Fruit fly (Drosophila melanogaster) whole organism, embryonic: ENCODE measurements around the gene CG34039.

Experiments used
- Bdp1 ChIP-seq: fragments of 200-800 bp; sonication (Bioruptor generic); optimal IDR thresholded peaks from 3 replicates; lab custom pipeline; 2016; ENCODE audit warnings: missing biosample characterization, missing genetic modification characterization
- CG10431 ChIP-seq: fragments of 200-800 bp; sonication (Bioruptor generic); optimal IDR thresholded peaks from 3 replicates; lab custom pipeline; 2018; ENCODE audit warnings: missing biosample characterization, mild to moderate bottlenecking, missing genetic modification characterization
- CG11085 ChIP-seq: fragments of 200-800 bp; sonication (Bioruptor generic); IDR thresholded peaks from 2 replicates; pipeline ENCODE4 v1.3.6; 2022; ENCODE audit warnings: missing biosample characterization, missing genetic modification characterization
- CG11695 ChIP-seq: fragments of 200-800 bp; sonication (Bioruptor generic); IDR thresholded peaks from 3 replicates; pipeline ENCODE4 v1.3.6; 2022; ENCODE audit warnings: missing biosample characterization, missing genetic modification characterization
- CG11696 ChIP-seq: fragments of 200-800 bp; sonication (Bioruptor generic); IDR thresholded peaks from 2 replicates; pipeline ENCODE4 v1.3.6; 2022; ENCODE audit warnings: missing biosample characterization, missing genetic modification characterization
- CG12071 ChIP-seq: fragments of 200-800 bp; sonication (Bioruptor generic); optimal IDR thresholded peaks from 3 replicates; lab custom pipeline; 2018; ENCODE audit warnings: missing biosample characterization, mild to moderate bottlenecking, missing genetic modification characterization
- CG12155 ChIP-seq: fragments of 200-800 bp; sonication (Bioruptor generic); optimal IDR thresholded peaks from 3 replicates; lab custom pipeline; 2016; ENCODE audit warnings: missing biosample characterization, missing genetic modification characterization
- CG15011 ChIP-seq: fragments of 200-800 bp; sonication (Bioruptor generic); optimal IDR thresholded peaks from 3 replicates; lab custom pipeline; 2018; ENCODE audit warnings: missing biosample characterization, mild to moderate bottlenecking, missing genetic modification characterization
- CG15479 ChIP-seq: fragments of 200-800 bp; sonication (Bioruptor generic); optimal IDR thresholded peaks from 3 replicates; lab custom pipeline; 2019; ENCODE audit warnings: missing biosample characterization, mild to moderate bottlenecking, missing genetic modification characterization, moderate library complexity
- CG17385 ChIP-seq: fragments of 200-800 bp; sonication (Bioruptor generic); optimal IDR thresholded peaks from 3 replicates; lab custom pipeline; 2018; ENCODE audit warnings: missing biosample characterization, mild to moderate bottlenecking, missing genetic modification characterization
- CG18262 ChIP-seq: fragments of 200-800 bp; optimal IDR thresholded peaks from 3 replicates; lab custom pipeline; 2019; ENCODE audit warnings: missing biosample characterization, mild to moderate bottlenecking, missing genetic modification characterization, moderate library complexity
- CG18599 ChIP-seq: fragments of 200-800 bp; sonication (Bioruptor generic); optimal IDR thresholded peaks from 3 replicates; lab custom pipeline; 2017; ENCODE audit warnings: missing biosample characterization, missing genetic modification characterization, mild to moderate bottlenecking, moderate library complexity, missing genetic modification reagents
- CG2678 ChIP-seq: fragments of 200-800 bp; sonication (Bioruptor generic); optimal IDR thresholded peaks from 3 replicates; lab custom pipeline; 2019; ENCODE audit warnings: missing biosample characterization, mild to moderate bottlenecking, missing genetic modification characterization, moderate library complexity
- CG33557 ChIP-seq: fragments of 200-800 bp; sonication (Bioruptor generic); optimal IDR thresholded peaks from 2 replicates; lab custom pipeline; 2019; ENCODE audit warnings: missing biosample characterization, mild to moderate bottlenecking, missing genetic modification characterization, moderate library complexity
- CG34376 ChIP-seq: fragments of 200-800 bp; sonication (Bioruptor generic); optimal IDR thresholded peaks from 2 replicates; lab custom pipeline; 2018; ENCODE audit warnings: missing biosample characterization, mild to moderate bottlenecking, missing genetic modification characterization
- CG4707 ChIP-seq: fragments of 200-800 bp; sonication (Bioruptor generic); optimal IDR thresholded peaks from 2 replicates; lab custom pipeline; 2018; ENCODE audit warnings: missing biosample characterization, mild to moderate bottlenecking, missing genetic modification characterization, moderate library complexity
- CG4730 ChIP-seq: fragments of 200-800 bp; sonication (Bioruptor generic); IDR thresholded peaks from 2 replicates; pipeline ENCODE4 v1.3.6; 2022; ENCODE audit warnings: missing biosample characterization, missing genetic modification characterization
- CG6175 ChIP-seq: fragments of 200-800 bp; sonication (Bioruptor generic); IDR thresholded peaks from 3 replicates; pipeline ENCODE4 v1.3.6; 2022; ENCODE audit warnings: missing biosample characterization, missing genetic modification characterization
- CG6765 ChIP-seq: fragments of 200-800 bp; sonication (Bioruptor generic); optimal IDR thresholded peaks from 3 replicates; lab custom pipeline; 2017; ENCODE audit warnings: missing biosample characterization, mild to moderate bottlenecking, missing genetic modification characterization
- CG7271 ChIP-seq: fragments of 200-800 bp; sonication (Bioruptor generic); optimal IDR thresholded peaks from 2 replicates; lab custom pipeline; 2018; ENCODE audit warnings: missing biosample characterization, mild to moderate bottlenecking, missing genetic modification characterization, moderate library complexity
- CG8089 ChIP-seq: fragments of 200-800 bp; sonication (Bioruptor generic); optimal IDR thresholded peaks from 3 replicates; lab custom pipeline; 2016; ENCODE audit warnings: missing biosample characterization, missing genetic modification characterization
- CG9609 ChIP-seq: fragments of 200-800 bp; sonication (Bioruptor generic); optimal IDR thresholded peaks from 3 replicates; lab custom pipeline; 2016; ENCODE audit warnings: missing biosample characterization, missing genetic modification characterization
- CG9797 ChIP-seq: fragments of 200-800 bp; sonication (Bioruptor generic); optimal IDR thresholded peaks from 3 replicates; lab custom pipeline; 2018; ENCODE audit warnings: missing biosample characterization, mild to moderate bottlenecking, missing genetic modification characterization
- CTCF ChIP-seq: fragments of 200-800 bp; sonication (Bioruptor generic); optimal IDR thresholded peaks from 2 replicates; lab custom pipeline; 2017; ENCODE audit warnings: missing biosample characterization, mild to moderate bottlenecking, missing genetic modification characterization, moderate library complexity
- Dll ChIP-seq: fragments of 200-800 bp; sonication (Bioruptor generic); IDR thresholded peaks from 4 replicates; pipeline ENCODE4 v1.3.6; 2022; ENCODE audit warnings: missing biosample characterization, missing genetic modification characterization; ENCODE audit not compliant: partially characterized antibody
- Lhr ChIP-seq: fragments of 200-800 bp; sonication (Bioruptor generic); optimal IDR thresholded peaks from 3 replicates; lab custom pipeline; 2017; ENCODE audit warnings: mild to moderate bottlenecking, missing biosample characterization, missing genetic modification reagents, missing genetic modification characterization
- Lpt ChIP-seq: fragments of >200 bp; optimal IDR thresholded peaks from 2 replicates; lab custom pipeline; 2018; ENCODE audit warnings: missing biosample characterization, missing genetic modification characterization
- Max ChIP-seq: fragments of 200-800 bp; sonication (Bioruptor generic); optimal IDR thresholded peaks from 2 replicates; lab custom pipeline; 2016; ENCODE audit warnings: missing biosample characterization, mild to moderate bottlenecking, missing genetic modification characterization
- Mes4 ChIP-seq: fragments of 200-800 bp; sonication (Bioruptor generic); optimal IDR thresholded peaks from 2 replicates; lab custom pipeline; 2016; ENCODE audit warnings: missing biosample characterization, missing genetic modification characterization
- Mrtf ChIP-seq: fragments of 200-800 bp; sonication (Bioruptor generic); IDR thresholded peaks from 3 replicates; pipeline ENCODE4 v1.3.6; 2022; ENCODE audit warnings: missing biosample characterization, missing genetic modification characterization
- Poxn ChIP-seq: fragments of 200-800 bp; sonication (Bioruptor generic); IDR thresholded peaks from 2 replicates; pipeline ENCODE4 v1.3.6; 2022; ENCODE audit warnings: missing biosample characterization, missing genetic modification characterization
- Side ChIP-seq: fragments of 200-800 bp; sonication (Bioruptor generic); optimal IDR thresholded peaks from 2 replicates; lab custom pipeline; 2016; ENCODE audit warnings: missing biosample characterization, missing genetic modification characterization
- Spps ChIP-seq: fragments of 200-800 bp; sonication (Bioruptor generic); optimal IDR thresholded peaks from 2 replicates; lab custom pipeline; 2018; ENCODE audit warnings: missing biosample characterization, mild to moderate bottlenecking, missing genetic modification characterization
- al ChIP-seq: fragments of 200-800 bp; sonication (Bioruptor generic); IDR thresholded peaks from 2 replicates; pipeline ENCODE4 v1.3.6; 2022; ENCODE audit warnings: missing biosample characterization, missing genetic modification characterization
- btn ChIP-seq: fragments of 200-800 bp; sonication (Bioruptor generic); optimal IDR thresholded peaks from 2 replicates; lab custom pipeline; 2016; ENCODE audit warnings: missing biosample characterization, missing genetic modification characterization
- cato ChIP-seq: fragments of 200-800 bp; sonication (Bioruptor generic); optimal IDR thresholded peaks from 2 replicates; lab custom pipeline; 2016; ENCODE audit warnings: missing biosample characterization, missing genetic modification characterization, borderline replicate concordance
- chn ChIP-seq: fragments of 200-800 bp; sonication (Bioruptor generic); optimal IDR thresholded peaks from 2 replicates; lab custom pipeline; 2016; ENCODE audit warnings: missing biosample characterization, missing genetic modification characterization
- da ChIP-seq: fragments of 200-800 bp; sonication (Bioruptor generic); optimal IDR thresholded peaks from 2 replicates; lab custom pipeline; 2016; ENCODE audit warnings: missing biosample characterization, missing genetic modification characterization
- danr ChIP-seq: fragments of 200-800 bp; sonication (Bioruptor generic); IDR thresholded peaks from 2 replicates; pipeline ENCODE4 v1.3.6; 2022; ENCODE audit warnings: missing biosample characterization, missing genetic modification characterization
- dpn ChIP-seq, 2 experiments: fragments of 200-800 bp; sonication (Bioruptor generic); optimal IDR thresholded peaks; 3 replicates each; lab custom pipeline; 2016; ENCODE audit warnings: missing biosample characterization in 2 of 2, missing genetic modification characterization in 2 of 2
- en ChIP-seq: fragments of 200-800 bp; sonication (Bioruptor generic); optimal IDR thresholded peaks from 2 replicates; lab custom pipeline; 2016; ENCODE audit warnings: missing biosample characterization, missing genetic modification characterization
- fd3F ChIP-seq: fragments of 200-800 bp; sonication (Bioruptor generic); optimal IDR thresholded peaks from 2 replicates; lab custom pipeline; 2018; ENCODE audit warnings: missing biosample characterization, mild to moderate bottlenecking, missing genetic modification characterization, moderate library complexity
- gcm ChIP-seq: fragments of 200-800 bp; sonication (Bioruptor generic); optimal IDR thresholded peaks from 2 replicates; lab custom pipeline; 2019; ENCODE audit warnings: missing biosample characterization, mild to moderate bottlenecking, missing genetic modification characterization, moderate library complexity
- ind ChIP-seq: fragments of 200-800 bp; sonication (Bioruptor generic); optimal IDR thresholded peaks from 3 replicates; lab custom pipeline; 2016; ENCODE audit warnings: missing biosample characterization, missing genetic modification characterization
- mam ChIP-seq: fragments of 200-800 bp; sonication (Bioruptor generic); optimal IDR thresholded peaks from 3 replicates; lab custom pipeline; 2016; ENCODE audit warnings: missing biosample characterization, missing genetic modification characterization
- nerfin-1 ChIP-seq: fragments of 200-800 bp; sonication (Bioruptor generic); optimal IDR thresholded peaks from 3 replicates; lab custom pipeline; 2019; ENCODE audit warnings: missing biosample characterization, mild to moderate bottlenecking, missing genetic modification characterization, moderate library complexity
- nerfin-2 ChIP-seq: fragments of 200-800 bp; sonication (Bioruptor generic); IDR thresholded peaks from 2 replicates; pipeline ENCODE4 v1.3.6; 2022; ENCODE audit warnings: missing biosample characterization, missing genetic modification characterization; ENCODE audit not compliant: partially characterized antibody
- pita ChIP-seq: fragments of 200-800 bp; sonication (Bioruptor generic); optimal IDR thresholded peaks from 2 replicates; lab custom pipeline; 2017; ENCODE audit warnings: missing biosample characterization, mild to moderate bottlenecking, missing genetic modification characterization
- sna ChIP-seq: fragments of 200-800 bp; sonication (Bioruptor generic); IDR thresholded peaks from 2 replicates; pipeline ENCODE4 v1.3.6; 2022; ENCODE audit warnings: missing biosample characterization, missing genetic modification characterization; ENCODE audit not compliant: partially characterized antibody
- trem ChIP-seq: fragments of 200-800 bp; optimal IDR thresholded peaks from 3 replicates; lab custom pipeline; 2019; ENCODE audit warnings: missing biosample characterization, mild to moderate bottlenecking, missing genetic modification characterization, moderate library complexity
- wdn ChIP-seq: fragments of 200-800 bp; sonication (Bioruptor generic); IDR thresholded peaks from 2 replicates; pipeline ENCODE4 v1.3.6; 2022; ENCODE audit warnings: missing biosample characterization, missing genetic modification characterization
- wor ChIP-seq: fragments of 200-800 bp; sonication (Bioruptor generic); IDR thresholded peaks from 2 replicates; pipeline ENCODE4 v1.3.6; 2022; ENCODE audit warnings: missing biosample characterization, missing genetic modification characterization

Gene CG34039

dm6 chr3L:14555052-14555451 lies 4.7 kb upstream of the CG34039 start (continued):
- TF ChIP-seq CG12155 (GFP tag; lab: Kevin White, UChicago), result peak; percentile 11
- no peak for TF ChIP-seq mam (GFP tag; lab: Kevin White, UChicago)
- TF ChIP-seq cato (GFP tag; lab: Kevin White, UChicago), result no peak
- TF ChIP-seq nerfin-2 (GFP tag; lab: Robert Waterston, UW), result no peak
- TF ChIP-seq CG4730, result no peak
- TF ChIP-seq Max, result no peak
- TF ChIP-seq dpn (GFP tag; optimal IDR thresholded peaks at IDR 0.05; lab: Kevin White, UChicago), result no peak
- TF ChIP-seq al (GFP tag; lab: Robert Waterston, UW), result no peak
- peak; percentile 26 for TF ChIP-seq CG15011 (GFP tag; lab: Kevin White, UChicago)
- TF ChIP-seq CG10431, result peak; percentile 69
- TF ChIP-seq CG11085 (GFP tag; lab: Robert Waterston, UW), result no peak
- no peak for TF ChIP-seq Spps (tag; lab: Kevin White, UChicago)
- no peak for TF ChIP-seq CG11696 (GFP tag; lab: Robert Waterston, UW)
- no peak for TF ChIP-seq wdn (GFP tag; lab: Robert Waterston, UW)
- TF ChIP-seq CG18262 (tag; lab: Kevin White, UChicago), result peak; percentile 37
- no peak for TF ChIP-seq wor
- no peak for TF ChIP-seq danr
- peak; percentile 51 for TF ChIP-seq CG18599 (GFP tag; lab: Kevin White, UChicago)
- TF ChIP-seq Lhr (GFP tag; lab: Kevin White, UChicago), result peak; percentile 19
- peak; percentile 30 for TF ChIP-seq Side (GFP tag; lab: Kevin White, UChicago)
- TF ChIP-seq CG6765 (GFP tag; lab: Kevin White, UChicago), result peak; percentile 55
- no peak for TF ChIP-seq chn (GFP tag; lab: Kevin White, UChicago)
- TF ChIP-seq Dll (GFP tag; lab: Robert Waterston, UW), result 0 out of 4 replicates have a peak, but pooled peaks have one; percentile 20
- TF ChIP-seq nerfin-1 (tag; lab: Kevin White, UChicago), result peak; percentile 54
- TF ChIP-seq Lpt, result no peak
- no peak for TF ChIP-seq Mrtf (GFP tag; lab: Robert Waterston, UW)
- peak; percentile 53 for TF ChIP-seq CG34376 (GFP tag; lab: Kevin White, UChicago)
- TF ChIP-seq ind (GFP tag; lab: Kevin White, UChicago), result no peak
- TF ChIP-seq btn (GFP tag; lab: Kevin White, UChicago), result no peak
- no peak for TF ChIP-seq CG11695 (GFP tag; lab: Robert Waterston, UW)
- peak; percentile 0 for TF ChIP-seq CG15479
- TF ChIP-seq CG7271 (tag; lab: Kevin White, UChicago), result no peak
- TF ChIP-seq CG33557 (GFP tag; lab: Kevin White, UChicago), result peak; percentile 47
- TF ChIP-seq CG12071, result peak; percentile 70
- peak; percentile 3 for TF ChIP-seq trem (tag; lab: Kevin White, UChicago)
- peak; percentile 39 for TF ChIP-seq CG17385
- TF ChIP-seq gcm, result no peak
- TF ChIP-seq fd3F (GFP tag; lab: Kevin White, UChicago), result no peak
- TF ChIP-seq sna (GFP tag; lab: Robert Waterston, UW), result no peak
- TF ChIP-seq CG9609 (GFP tag; lab: Kevin White, UChicago), result no peak
- peak; percentile 12 for TF ChIP-seq en (GFP tag; lab: Kevin White, UChicago)
- peak; percentile 4 for TF ChIP-seq CG8089
- TF ChIP-seq CTCF (GFP tag; lab: Kevin White, UChicago), result peak; percentile 16
- peak; percentile 57 for TF ChIP-seq CG4707 (GFP tag; lab: Kevin White, UChicago)
- peak; percentile 57 for TF ChIP-seq CG2678 (tag; lab: Kevin White, UChicago)
- no peak for TF ChIP-seq CG9797
- TF ChIP-seq CG6175, result no peak; the same call in 2 of the 3 replicates
- no peak for TF ChIP-seq Poxn (GFP tag; lab: Robert Waterston, UW)
- no peak for TF ChIP-seq Bdp1
- peak; percentile 13 for TF ChIP-seq Mes4
- TF ChIP-seq pita (GFP tag; lab: Kevin White, UChicago), result no peak
- TF ChIP-seq da (GFP tag; lab: Kevin White, UChicago), result no peak
